Worm (Caenorhabditis elegans) whole organism, L2 larva: ENCODE data around the gene clc-19.

Source experiments
- egl-27 ChIP-seq: sonication (generic microtip); optimal IDR thresholded peaks from 3 replicates; lab custom pipeline; 2017; ENCODE audit warnings: missing biosample characterization, missing genetic modification reagents, missing genetic modification characterization
- sem-4 ChIP-seq: fragments of 150-350 bp; optimal IDR thresholded peaks from 2 replicates; lab custom pipeline; 2014; ENCODE audit warnings: missing biosample characterization, missing genetic modification reagents, missing genetic modification characterization

DNA sequence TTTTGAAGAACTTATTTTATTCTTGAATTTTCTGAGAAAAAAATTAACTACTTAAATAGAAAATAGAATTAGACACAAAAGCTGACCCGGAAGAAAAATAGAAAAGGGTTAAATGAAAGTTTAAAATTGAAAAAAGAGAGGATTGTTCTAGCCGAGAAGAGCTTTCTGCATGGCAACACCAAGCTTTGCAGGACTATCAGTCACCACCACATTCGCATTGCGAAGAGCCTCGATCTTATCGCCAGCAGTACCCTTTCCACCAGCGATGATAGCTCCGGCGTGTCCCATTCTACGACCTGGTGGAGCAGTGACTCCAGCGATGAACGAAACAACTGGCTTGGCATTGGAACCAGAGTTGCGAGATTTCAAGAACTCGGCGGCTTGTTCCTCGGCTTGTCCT is 26.8 kb upstream of the clc-19 start:
- TF ChIP-seq egl-27 (tag; lab: Kevin White, UChicago) (no peak), sem-4 (tag; lab: Kevin White, UChicago) (no peak)
